Worm (Caenorhabditis elegans) whole organism, L1 larva: Measurements from ENCODE around the gene grl-1.

Source experiments
- Y116A8C.19 ChIP-seq: sonication (generic microtip); optimal IDR thresholded peaks from 2 replicates; lab custom pipeline; 2016; ENCODE audit warnings: missing compliant biosample characterization, missing genetic modification characterization, borderline replicate concordance
- lin-39 ChIP-seq: fragments of 150-350 bp; optimal IDR thresholded peaks from 2 replicates; lab custom pipeline; 2014; ENCODE audit warnings: missing biosample characterization, missing genetic modification reagents, missing genetic modification characterization
- nhr-11 ChIP-seq: fragments of 150-350 bp; optimal IDR thresholded peaks from 2 replicates; lab custom pipeline; 2014; ENCODE audit warnings: missing biosample characterization, missing genetic modification characterization
- nhr-47 ChIP-seq: sonication (generic microtip); optimal IDR thresholded peaks from 2 replicates; lab custom pipeline; 2016; ENCODE audit warnings: mild to moderate bottlenecking, missing genetic modification characterization, moderate library complexity, missing compliant biosample characterization
- nhr-90 ChIP-seq: sonication (generic microtip); optimal IDR thresholded peaks from 2 replicates; lab custom pipeline; 2016; ENCODE audit warnings: mild to moderate bottlenecking, missing genetic modification characterization, missing compliant biosample characterization; ENCODE audit not compliant: poor library complexity
- pag-3 ChIP-seq: sonication (generic microtip); optimal IDR thresholded peaks from 2 replicates; lab custom pipeline; 2017; ENCODE audit warnings: missing genetic modification characterization, mild to moderate bottlenecking, missing compliant biosample characterization, antibody characterized with exemption, borderline replicate concordance; ENCODE audit not compliant: insufficient read depth
- skn-1 ChIP-seq: fragments of 150-350 bp; optimal IDR thresholded peaks from 2 replicates; lab custom pipeline; 2014; ENCODE audit warnings: missing biosample characterization, missing genetic modification characterization
- sptf-1 ChIP-seq: fragments of 150-350 bp; optimal IDR thresholded peaks from 2 replicates; lab custom pipeline; 2014; ENCODE audit warnings: missing biosample characterization, missing genetic modification characterization
- tlp-1 ChIP-seq: fragments of 150-350 bp; optimal IDR thresholded peaks from 2 replicates; lab custom pipeline; 2014; ENCODE audit warnings: missing biosample characterization, missing genetic modification characterization
- unc-130 ChIP-seq: fragments of 150-350 bp; optimal IDR thresholded peaks from 2 replicates; lab custom pipeline; 2017; ENCODE audit warnings: missing biosample characterization, missing genetic modification characterization, inconsistent platforms
- zag-1 ChIP-seq: fragments of 150-350 bp; optimal IDR thresholded peaks from 2 replicates; lab custom pipeline; 2014; ENCODE audit warnings: missing biosample characterization, missing genetic modification characterization
- ztf-11 ChIP-seq, 2 experiments: sonication (generic microtip); optimal IDR thresholded peaks; 2 replicates each; lab custom pipeline; 2016 to 2017; ENCODE audit warnings: missing genetic modification characterization in 2 of 2, missing biosample characterization in 1 of 2, missing compliant biosample characterization in 1 of 2

- no peak for TF ChIP-seq zag-1 (tag; lab: Kevin White, UChicago)
- TF ChIP-seq nhr-11 (tag; lab: Kevin White, UChicago), result no peak
- no peak for TF ChIP-seq nhr-90
- TF ChIP-seq Y116A8C.19 (tag; lab: Kevin White, UChicago), result no peak
- no peak for TF ChIP-seq skn-1 (tag; lab: Kevin White, UChicago)
- TF ChIP-seq sptf-1 (tag; lab: Kevin White, UChicago), result no peak
- TF ChIP-seq nhr-47 (tag; lab: Kevin White, UChicago), result no peak
- no peak for TF ChIP-seq tlp-1 (tag; lab: Kevin White, UChicago)
- no peak for TF ChIP-seq unc-130 (tag; lab: Kevin White, UChicago)
- no peak for TF ChIP-seq ztf-11 (tag; optimal IDR thresholded peaks at IDR 0.05; lab: Kevin White, UChicago)
- no peak for TF ChIP-seq lin-39 (tag; lab: Kevin White, UChicago)
- TF ChIP-seq pag-3, result no peak
Measured at ce11 chrV:5490205-5490604, 43.5 kb downstream of the grl-1 start, which contains the start of gene T05C3.6.
